In the genomic region with DNA sequence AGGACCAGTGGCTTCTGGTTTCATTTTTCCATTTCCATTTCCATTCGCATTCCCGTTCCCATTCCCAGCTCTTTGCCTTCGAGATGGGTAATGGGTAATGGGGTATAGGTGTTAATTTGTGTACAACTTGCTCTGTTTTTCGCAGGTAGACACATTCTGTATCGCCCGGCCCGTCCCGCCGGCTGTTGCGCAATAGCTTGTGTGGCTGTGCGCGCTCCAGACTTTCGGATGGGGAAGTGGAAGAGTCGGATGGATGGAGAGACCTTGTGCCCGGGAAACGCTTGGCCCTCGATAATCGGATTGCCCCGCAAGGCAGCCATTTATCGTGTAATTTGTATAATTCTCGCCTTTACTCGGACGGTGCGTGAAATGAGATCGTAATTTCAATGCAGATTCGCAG, we compare ENCODE assay signal across 2 fruit fly cellular contexts.
TF ChIP-seq lines count a peak whose summit lies in the region.

No protein-coding gene starts in this region.

- no peak for TF ChIP-seq CTCF in whole organism, embryonic (GFP tag; optimal IDR thresholded peaks at IDR 0.05; lab: Kevin White, UChicago)

TF ChIP-seq in whole organism, embryonic, 481 proteins besides CTCF, POLR2A, EP300 and RAD21:
- TF ChIP-seq CG6791 (GFP tag; IDR thresholded peaks at IDR 0.05; lab: Robert Waterston, UW; ENCODE audit: partially characterized antibody) (no peak), toy (GFP tag; IDR thresholded peaks at IDR 0.05; lab: Robert Waterston, UW) (0 out of 2 replicates have a peak, but pooled peaks have one; percentile 7), CG11504 (tag; optimal IDR thresholded peaks at IDR 0.05; lab: Kevin White, UChicago) (no peak), CG12769 (tag; optimal IDR thresholded peaks at IDR 0.05; lab: Kevin White, UChicago) (peak; percentile 73), kni (GFP tag; optimal IDR thresholded peaks at IDR 0.05; lab: Kevin White, UChicago) (peak; percentile 43), Neu2 (GFP tag; optimal IDR thresholded peaks at IDR 0.05; lab: Kevin White, UChicago; ENCODE audit: borderline replicate concordance) (no peak), CG15269 (tag; optimal IDR thresholded peaks at IDR 0.05; lab: Kevin White, UChicago) (no peak), Pdp1 (GFP tag; optimal IDR thresholded peaks at IDR 0.05; lab: Kevin White, UChicago) (peak in 1 of 2 experiments; percentile 97)

TF ChIP-seq in whole organism, prepupa, 60 proteins besides CTCF, POLR2A, EP300 and RAD21:
- TF ChIP-seq Eip78C (GFP tag; lab: Kevin White, UChicago) = peak; percentile 39
- peak; percentile 75 for TF ChIP-seq vri (GFP tag; optimal IDR thresholded peaks at IDR 0.05; lab: Kevin White, UChicago)
- no peak for TF ChIP-seq cyc (GFP tag; optimal IDR thresholded peaks at IDR 0.05; lab: Kevin White, UChicago)
- no peak for TF ChIP-seq Smox (GFP tag; optimal IDR thresholded peaks at IDR 0.05; lab: Kevin White, UChicago)
